Worm (Caenorhabditis elegans) whole organism, L4 larva: ENCODE measurements around the gene K08F11.1.

Experiments
- F44E2.7 ChIP-seq: fragments of 200-800 bp; sonication (Bioruptor generic); IDR thresholded peaks from 2 replicates; pipeline ENCODE4 v2.1.2; 2022; ENCODE audit warnings: missing genetic modification characterization, missing compliant biosample characterization
- daf-19 ChIP-seq: fragments of 200-800 bp; sonication (Bioruptor generic); conservative IDR thresholded peaks from 2 replicates; pipeline ENCODE4 v1.3.6; 2022; ENCODE audit warnings: missing genetic modification characterization, missing compliant biosample characterization
- nhr-11 ChIP-seq: fragments of 150-350 bp; optimal IDR thresholded peaks from 2 replicates; lab custom pipeline; 2014; ENCODE audit warnings: missing biosample characterization, missing genetic modification characterization
- nhr-28 ChIP-seq: fragments of 150-350 bp; optimal IDR thresholded peaks from 2 replicates; lab custom pipeline; 2014; ENCODE audit warnings: missing biosample characterization, missing genetic modification characterization
- nhr-76 ChIP-seq: fragments of 150-350 bp; optimal IDR thresholded peaks from 2 replicates; lab custom pipeline; 2014; ENCODE audit warnings: missing biosample characterization, missing genetic modification characterization
- pha-4 ChIP-seq, 2 experiments: fragments of 150-350 bp in 1 of 2; fragments of 200-800 bp in 1 of 2; sonication (Bioruptor generic) in 1 of 2; IDR thresholded peaks in 1 of 2; optimal IDR thresholded peaks in 1 of 2; 2 replicates each; pipeline versions ENCODE4 v1.3.6 to Lab custom; 2014 to 2022; ENCODE audit warnings: missing genetic modification characterization in 2 of 2, missing genetic modification reagents in 2 of 2, missing biosample characterization in 1 of 2, missing compliant biosample characterization in 1 of 2

DNA sequence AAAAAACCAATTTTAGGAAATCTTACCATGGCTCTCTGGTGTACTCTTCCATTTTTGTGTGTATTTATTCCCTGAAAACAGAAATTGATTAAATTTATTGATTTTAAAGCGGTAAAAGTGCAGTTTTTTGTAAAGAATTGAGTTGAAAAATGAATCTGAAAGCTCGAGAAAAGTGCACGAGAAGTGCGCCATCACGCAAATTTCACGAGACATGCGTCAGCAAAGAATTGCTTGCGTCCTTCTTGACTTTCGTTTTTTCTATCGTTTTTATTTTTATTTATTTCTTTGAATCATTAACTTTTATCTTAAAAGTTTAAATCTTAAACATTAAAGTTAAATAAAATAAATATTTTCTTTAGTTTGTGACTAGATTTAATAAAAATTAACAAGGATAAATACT lies 20.8 kb downstream of the K08F11.1 start, which contains the start of gene timm-17B.1:
- TF ChIP-seq nhr-76 (tag; lab: Kevin White, UChicago), result no peak
- TF ChIP-seq F44E2.7 (GFP tag; lab: Robert Waterston, UW), result no peak
- no peak for TF ChIP-seq pha-4 (GFP tag; IDR thresholded peaks at IDR 0.05; lab: Robert Waterston, UW)
- peak; percentile 65 for TF ChIP-seq pha-4 (tag; optimal IDR thresholded peaks at IDR 0.05; lab: Kevin White, UChicago)
- TF ChIP-seq nhr-11, result peak; percentile 22
- no peak for TF ChIP-seq daf-19 (GFP tag; lab: Robert Waterston, UW)
- TF ChIP-seq nhr-28, result no peak
